Fruit fly (Drosophila melanogaster) whole organism, embryonic: ENCODE measurements around the gene Cdk7.

Source experiments
- Abd-B ChIP-seq: fragments of 200-800 bp; sonication (Bioruptor generic); optimal IDR thresholded peaks from 2 replicates; lab custom pipeline; 2018; ENCODE audit warnings: missing biosample characterization, mild to moderate bottlenecking, missing genetic modification characterization, moderate library complexity
- Aef1 ChIP-seq: fragments of 200-800 bp; sonication (Bioruptor generic); IDR thresholded peaks from 3 replicates; pipeline ENCODE4 v1.3.6; 2022; ENCODE audit warnings: missing biosample characterization, missing genetic modification characterization
- Antp ChIP-seq: fragments of 200-800 bp; sonication (Bioruptor generic); optimal IDR thresholded peaks from 3 replicates; lab custom pipeline; 2016; ENCODE audit warnings: missing biosample characterization, missing genetic modification characterization
- B-H2 ChIP-seq: fragments of 200-800 bp; sonication (Bioruptor generic); optimal IDR thresholded peaks from 2 replicates; lab custom pipeline; 2018; ENCODE audit warnings: missing biosample characterization, mild to moderate bottlenecking, missing genetic modification characterization
- BEAF-32 ChIP-seq: fragments of 200-800 bp; sonication (Bioruptor generic); optimal IDR thresholded peaks from 3 replicates; lab custom pipeline; 2017; ENCODE audit warnings: missing biosample characterization, missing genetic modification characterization, mild to moderate bottlenecking, moderate library complexity, missing genetic modification reagents
- Blimp-1 ChIP-seq: fragments of 200-800 bp; sonication (Bioruptor generic); optimal IDR thresholded peaks from 3 replicates; lab custom pipeline; 2018; ENCODE audit warnings: missing biosample characterization, missing genetic modification characterization, mild to moderate bottlenecking, moderate library complexity, missing genetic modification reagents
- CG10209 ChIP-seq: fragments of 200-800 bp; sonication (Bioruptor generic); optimal IDR thresholded peaks from 3 replicates; lab custom pipeline; 2017; ENCODE audit warnings: missing biosample characterization, mild to moderate bottlenecking, missing genetic modification characterization, missing genetic modification reagents
- CG1024 ChIP-seq: fragments of 200-800 bp; sonication (Bioruptor generic); IDR thresholded peaks from 2 replicates; pipeline ENCODE4 v1.3.6; 2022; ENCODE audit warnings: missing biosample characterization, missing genetic modification characterization
- CG11398 ChIP-seq: fragments of 200-800 bp; sonication (Bioruptor generic); optimal IDR thresholded peaks from 2 replicates; lab custom pipeline; 2016; ENCODE audit warnings: missing biosample characterization, missing genetic modification characterization
- CG11456 ChIP-seq: fragments of 200-800 bp; sonication (Bioruptor generic); IDR thresholded peaks from 3 replicates; pipeline ENCODE4 v1.3.6; 2022; ENCODE audit warnings: missing biosample characterization, missing genetic modification characterization
- CG12155 ChIP-seq: fragments of 200-800 bp; sonication (Bioruptor generic); optimal IDR thresholded peaks from 3 replicates; lab custom pipeline; 2016; ENCODE audit warnings: missing biosample characterization, missing genetic modification characterization
- CG15514 ChIP-seq: fragments of 200-800 bp; sonication (Bioruptor generic); optimal IDR thresholded peaks from 3 replicates; lab custom pipeline; 2017; ENCODE audit warnings: missing biosample characterization, missing genetic modification characterization, mild to moderate bottlenecking, moderate library complexity, missing genetic modification reagents
- CG17912 ChIP-seq: fragments of 200-800 bp; sonication (Bioruptor generic); optimal IDR thresholded peaks from 2 replicates; lab custom pipeline; 2018; ENCODE audit warnings: missing biosample characterization, mild to moderate bottlenecking, missing genetic modification characterization
- CG31224 ChIP-seq: fragments of 200-800 bp; sonication (Bioruptor generic); IDR thresholded peaks from 2 replicates; pipeline ENCODE4 v1.3.6; 2022; ENCODE audit warnings: missing biosample characterization, missing genetic modification characterization
- CG34422 ChIP-seq: fragments of 200-800 bp; sonication (Bioruptor generic); IDR thresholded peaks from 3 replicates; pipeline ENCODE4 v1.3.6; 2022; ENCODE audit warnings: missing biosample characterization, missing genetic modification characterization
- CG43689 ChIP-seq: fragments of 200-800 bp; sonication (Bioruptor generic); IDR thresholded peaks from 2 replicates; pipeline ENCODE4 v1.3.6; 2022; ENCODE audit warnings: missing biosample characterization, missing genetic modification characterization
- CG4820 ChIP-seq: fragments of 200-800 bp; sonication (Bioruptor generic); optimal IDR thresholded peaks from 3 replicates; lab custom pipeline; 2016; ENCODE audit warnings: missing biosample characterization, missing genetic modification characterization
- CG4854 ChIP-seq: fragments of 200-800 bp; sonication (Bioruptor generic); optimal IDR thresholded peaks from 2 replicates; lab custom pipeline; 2016; ENCODE audit warnings: missing biosample characterization, missing genetic modification characterization, inconsistent platforms
- CG5180 ChIP-seq: fragments of 200-800 bp; sonication (Bioruptor generic); optimal IDR thresholded peaks from 3 replicates; lab custom pipeline; 2017; ENCODE audit warnings: missing biosample characterization, missing genetic modification characterization, mild to moderate bottlenecking, moderate library complexity, missing genetic modification reagents
- CG6254 ChIP-seq: fragments of 200-800 bp; sonication (Bioruptor generic); optimal IDR thresholded peaks from 3 replicates; lab custom pipeline; 2017; ENCODE audit warnings: mild to moderate bottlenecking, missing biosample characterization, missing genetic modification reagents, missing genetic modification characterization
- CG6854 ChIP-seq: fragments of 200-800 bp; sonication (Bioruptor generic); optimal IDR thresholded peaks from 3 replicates; lab custom pipeline; 2017; ENCODE audit warnings: missing biosample characterization, mild to moderate bottlenecking, missing genetic modification characterization
- CG9215 ChIP-seq: fragments of 200-800 bp; sonication (Bioruptor generic); IDR thresholded peaks from 2 replicates; pipeline ENCODE4 v1.3.6; 2022; ENCODE audit warnings: missing biosample characterization, missing genetic modification characterization
- CG9817 ChIP-seq: fragments of 200-800 bp; sonication (Bioruptor generic); optimal IDR thresholded peaks from 2 replicates; lab custom pipeline; 2018; ENCODE audit warnings: missing biosample characterization, mild to moderate bottlenecking, missing genetic modification characterization, moderate library complexity
- CkIIα-i1 ChIP-seq: fragments of 200-800 bp; sonication (Bioruptor generic); IDR thresholded peaks from 2 replicates; pipeline ENCODE4 v1.3.6; 2022; ENCODE audit warnings: missing biosample characterization, missing genetic modification characterization
- Deaf1 ChIP-seq: fragments of 200-800 bp; optimal IDR thresholded peaks from 3 replicates; lab custom pipeline; 2019; ENCODE audit warnings: missing biosample characterization, mild to moderate bottlenecking, missing genetic modification characterization, moderate library complexity
- Drgx ChIP-seq: fragments of 200-800 bp; sonication (Bioruptor generic); IDR thresholded peaks from 2 replicates; pipeline ENCODE4 v1.3.6; 2022; ENCODE audit warnings: missing biosample characterization, missing genetic modification characterization
- Eip74EF ChIP-seq, 2 experiments: fragments of 200-800 bp in 1 of 2; fragments of >200 bp in 1 of 2; sonication (Bioruptor generic) in 1 of 2; optimal IDR thresholded peaks; 2 replicates each; lab custom pipeline; 2017 to 2019; ENCODE audit warnings: missing biosample characterization in 2 of 2, missing genetic modification characterization in 2 of 2, mild to moderate bottlenecking in 1 of 2, moderate library complexity in 1 of 2
- Fer1 ChIP-seq: fragments of 200-800 bp; sonication (Bioruptor generic); optimal IDR thresholded peaks from 2 replicates; lab custom pipeline; 2017; ENCODE audit warnings: missing biosample characterization, mild to moderate bottlenecking, missing genetic modification characterization
- Fer2 ChIP-seq: fragments of 200-800 bp; sonication (Bioruptor generic); optimal IDR thresholded peaks from 2 replicates; lab custom pipeline; 2018; ENCODE audit warnings: missing biosample characterization, mild to moderate bottlenecking, missing genetic modification characterization, moderate library complexity
- H2.0 ChIP-seq: fragments of 200-800 bp; sonication (Bioruptor generic); IDR thresholded peaks from 2 replicates; pipeline ENCODE4 v1.3.6; 2022; ENCODE audit warnings: missing biosample characterization, missing genetic modification characterization
- HLHmδ ChIP-seq: fragments of 200-800 bp; sonication (Bioruptor generic); optimal IDR thresholded peaks from 2 replicates; lab custom pipeline; 2018; ENCODE audit warnings: missing biosample characterization, mild to moderate bottlenecking, missing genetic modification characterization, moderate library complexity
- HmgD ChIP-seq: fragments of 200-800 bp; sonication (Bioruptor generic); optimal IDR thresholded peaks from 3 replicates; lab custom pipeline; 2016; ENCODE audit warnings: missing biosample characterization, missing genetic modification characterization
- Hr78 ChIP-seq, 2 experiments: fragments of 200-800 bp in 1 of 2; fragments of >200 bp in 1 of 2; sonication (Bioruptor generic) in 1 of 2; optimal IDR thresholded peaks; 2 replicates each; lab custom pipeline; 2017 to 2019; ENCODE audit warnings: missing biosample characterization in 2 of 2, missing genetic modification characterization in 2 of 2, mild to moderate bottlenecking in 1 of 2, moderate library complexity in 1 of 2
- Sry-β ChIP-seq: fragments of 200-800 bp; sonication (Bioruptor generic); optimal IDR thresholded peaks from 2 replicates; lab custom pipeline; 2018; ENCODE audit warnings: missing biosample characterization, mild to moderate bottlenecking, missing genetic modification characterization, moderate library complexity
- TFAM ChIP-seq: fragments of 200-800 bp; sonication (Bioruptor generic); optimal IDR thresholded peaks from 2 replicates; lab custom pipeline; 2017; ENCODE audit warnings: missing biosample characterization, missing genetic modification characterization, inconsistent platforms
- chif ChIP-seq, 2 experiments: fragments of 200-800 bp; sonication (Bioruptor generic); optimal IDR thresholded peaks; 3 replicates each; lab custom pipeline; 2016; ENCODE audit warnings: missing biosample characterization in 2 of 2, missing genetic modification characterization in 2 of 2
- grau ChIP-seq: fragments of 200-800 bp; optimal IDR thresholded peaks from 3 replicates; lab custom pipeline; 2019; ENCODE audit warnings: missing biosample characterization, mild to moderate bottlenecking, missing genetic modification characterization, moderate library complexity
- klu ChIP-seq: fragments of 200-800 bp; sonication (Bioruptor generic); IDR thresholded peaks from 2 replicates; pipeline ENCODE4 v1.3.6; 2022; ENCODE audit warnings: missing biosample characterization, missing genetic modification characterization
- kni ChIP-seq: fragments of 200-800 bp; sonication (Bioruptor generic); optimal IDR thresholded peaks from 3 replicates; lab custom pipeline; 2017; ENCODE audit warnings: mild to moderate bottlenecking, missing biosample characterization, missing genetic modification reagents, missing genetic modification characterization
- pita ChIP-seq: fragments of 200-800 bp; sonication (Bioruptor generic); optimal IDR thresholded peaks from 2 replicates; lab custom pipeline; 2017; ENCODE audit warnings: missing biosample characterization, mild to moderate bottlenecking, missing genetic modification characterization
- schlank ChIP-seq: fragments of 200-800 bp; sonication (Bioruptor generic); optimal IDR thresholded peaks from 2 replicates; lab custom pipeline; 2018; ENCODE audit warnings: missing biosample characterization, mild to moderate bottlenecking, missing genetic modification characterization
- scrt ChIP-seq: fragments of 200-800 bp; sonication (Bioruptor generic); optimal IDR thresholded peaks from 2 replicates; lab custom pipeline; 2018; ENCODE audit warnings: missing biosample characterization, mild to moderate bottlenecking, missing genetic modification characterization, moderate library complexity
- slbo ChIP-seq: fragments of 200-800 bp; sonication (Bioruptor generic); IDR thresholded peaks from 2 replicates; pipeline ENCODE4 v1.3.6; 2022; ENCODE audit warnings: missing biosample characterization, missing genetic modification characterization
- tgo ChIP-seq: fragments of 200-800 bp; sonication (Bioruptor generic); IDR thresholded peaks from 3 replicates; pipeline ENCODE4 v1.3.6; 2022; ENCODE audit warnings: missing biosample characterization, missing genetic modification characterization
- tin ChIP-seq: fragments of 200-800 bp; sonication (Bioruptor generic); optimal IDR thresholded peaks from 3 replicates; lab custom pipeline; 2016; ENCODE audit warnings: missing biosample characterization, missing genetic modification characterization
- tio ChIP-seq: fragments of 200-800 bp; sonication (Bioruptor generic); optimal IDR thresholded peaks from 2 replicates; lab custom pipeline; 2017; ENCODE audit warnings: missing biosample characterization, missing genetic modification characterization, inconsistent platforms
- toy ChIP-seq: fragments of 200-800 bp; sonication (Bioruptor generic); IDR thresholded peaks from 2 replicates; pipeline ENCODE4 v1.3.6; 2022; ENCODE audit warnings: missing biosample characterization, missing genetic modification characterization
- zen ChIP-seq: fragments of 200-800 bp; sonication (Bioruptor generic); optimal IDR thresholded peaks from 3 replicates; lab custom pipeline; 2018; ENCODE audit warnings: missing biosample characterization, mild to moderate bottlenecking, missing genetic modification characterization, moderate library complexity
- zen2 ChIP-seq: fragments of 200-800 bp; sonication (Bioruptor generic); IDR thresholded peaks from 3 replicates; pipeline ENCODE4 v1.3.6; 2022; ENCODE audit warnings: missing biosample characterization, missing genetic modification characterization; ENCODE audit not compliant: partially characterized antibody
- zfh1 ChIP-seq: fragments of 200-800 bp; sonication (Bioruptor generic); IDR thresholded peaks from 3 replicates; pipeline ENCODE4 v1.3.6; 2022; ENCODE audit warnings: missing biosample characterization, missing genetic modification characterization

Gene Cdk7

DNA sequence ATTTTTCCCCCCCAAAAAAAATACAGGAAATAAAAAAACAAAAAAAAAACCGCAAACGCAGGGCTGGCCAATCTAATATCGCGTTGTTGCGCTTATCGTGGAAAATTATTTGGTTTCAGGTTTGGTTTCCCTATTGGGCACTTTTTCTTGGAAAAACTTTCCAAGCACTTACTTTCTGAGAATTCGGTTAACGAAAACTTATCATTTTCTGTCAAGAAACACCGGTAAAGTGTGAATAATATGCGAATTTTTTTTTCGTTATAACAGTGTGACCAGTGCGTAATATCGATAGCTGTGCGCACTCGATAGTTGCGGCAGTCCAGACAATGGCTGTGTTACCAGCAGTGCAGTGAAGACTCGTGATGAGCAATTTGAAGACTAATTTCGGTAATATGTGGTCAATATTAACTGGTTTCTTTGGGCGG, 13.7 kb upstream of the Cdk7 start, which contains the start of gene Rnp4F (continued):
- TF ChIP-seq klu (peak; percentile 39; the same call in 1 of the 2 replicates), CG10209 (GFP tag; lab: Kevin White, UChicago) (peak; percentile 51), zfh1 (GFP tag; lab: Robert Waterston, UW) (peak; percentile 76), CG6254 (no peak), tgo (GFP tag; lab: Robert Waterston, UW) (peak; percentile 69), grau (tag; lab: Kevin White, UChicago) (peak; percentile 97), HLHmδ (no peak), Hr78 (GFP tag; optimal IDR thresholded peaks at IDR 0.05; lab: Kevin White, UChicago) (no peak), Drgx (GFP tag; lab: Robert Waterston, UW) (peak; percentile 47; the same call in 1 of the 2 replicates), CG31224 (peak; percentile 47), slbo (GFP tag; lab: Robert Waterston, UW) (peak; percentile 86), CG15514 (GFP tag; lab: Kevin White, UChicago) (peak; percentile 56), tin (GFP tag; lab: Kevin White, UChicago) (peak; percentile 74), schlank (no peak), B-H2 (GFP tag; lab: Kevin White, UChicago) (peak; percentile 9), CG9817 (tag; lab: Kevin White, UChicago) (peak; percentile 74), CG43689 (no peak), Antp (GFP tag; lab: Kevin White, UChicago) (peak; percentile 78), Fer1 (GFP tag; lab: Kevin White, UChicago) (peak; percentile 65), BEAF-32 (GFP tag; lab: Kevin White, UChicago) (peak; percentile 91), CG4854 (GFP tag; lab: Kevin White, UChicago) (peak; percentile 9), CG12155 (GFP tag; lab: Kevin White, UChicago) (peak; percentile 67), CG5180 (no peak), CG9215 (peak; percentile 76), CG17912 (GFP tag; lab: Kevin White, UChicago) (no peak), Sry-β (GFP tag; lab: Kevin White, UChicago) (peak; percentile 27), tio (GFP tag; lab: Kevin White, UChicago) (no peak), scrt (no peak), H2.0 (GFP tag; lab: Robert Waterston, UW) (peak; percentile 39; the same call in 1 of the 2 replicates), CG4820 (GFP tag; lab: Kevin White, UChicago) (peak; percentile 41), TFAM (GFP tag; lab: Kevin White, UChicago) (no peak), HmgD (GFP tag; lab: Kevin White, UChicago) (peak; percentile 70), CG1024 (GFP tag; lab: Robert Waterston, UW) (peak; percentile 75), toy (no peak), CG11456 (GFP tag; lab: Robert Waterston, UW) (peak; percentile 80; the same call in 2 of the 3 replicates), CG11398 (GFP tag; lab: Kevin White, UChicago) (peak; percentile 64), kni (GFP tag; lab: Kevin White, UChicago) (no peak), chif (GFP tag; optimal IDR thresholded peaks at IDR 0.05; lab: Kevin White, UChicago) (peak; percentile 17 to 64), CG6854 (no peak), CG34422 (GFP tag; lab: Robert Waterston, UW) (peak; percentile 84), Abd-B (peak; percentile 63), pita (no peak), CkIIα-i1 (GFP tag; lab: Robert Waterston, UW) (no peak), Aef1 (GFP tag; lab: Robert Waterston, UW) (peak; percentile 67), Blimp-1 (GFP tag; lab: Kevin White, UChicago) (no peak), Fer2 (tag; lab: Kevin White, UChicago) (peak; percentile 16), Eip74EF (GFP tag; optimal IDR thresholded peaks at IDR 0.05; lab: Kevin White, UChicago) (no peak), Deaf1 (tag; lab: Kevin White, UChicago) (no peak), zen (peak; percentile 58), zen2 (GFP tag; lab: Robert Waterston, UW) (peak; percentile 24; the same call in 1 of the 3 replicates)
